Fruit fly (Drosophila melanogaster) whole organism, embryonic: Measurements from ENCODE around the gene CG10445.

ENCODE experiments used
- Abd-B ChIP-seq: fragments of 200-800 bp; sonication (Bioruptor generic); optimal IDR thresholded peaks from 2 replicates; lab custom pipeline; 2018; ENCODE audit warnings: missing biosample characterization, mild to moderate bottlenecking, missing genetic modification characterization, moderate library complexity
- CG10147 ChIP-seq: fragments of 200-800 bp; sonication (Bioruptor generic); optimal IDR thresholded peaks from 2 replicates; lab custom pipeline; 2019; ENCODE audit warnings: missing biosample characterization, mild to moderate bottlenecking, missing genetic modification characterization, moderate library complexity
- CG10321 ChIP-seq: fragments of 200-800 bp; sonication (Bioruptor generic); IDR thresholded peaks from 2 replicates; pipeline ENCODE4 v1.3.6; 2022; ENCODE audit warnings: missing biosample characterization, missing genetic modification characterization
- CG10543 ChIP-seq: fragments of 200-800 bp; sonication (Bioruptor generic); optimal IDR thresholded peaks from 3 replicates; lab custom pipeline; 2017; ENCODE audit warnings: missing biosample characterization, mild to moderate bottlenecking, missing genetic modification characterization, moderate library complexity
- CG11398 ChIP-seq: fragments of 200-800 bp; sonication (Bioruptor generic); optimal IDR thresholded peaks from 2 replicates; lab custom pipeline; 2016; ENCODE audit warnings: missing biosample characterization, missing genetic modification characterization
- CG11723 ChIP-seq: fragments of 200-800 bp; sonication (Bioruptor generic); optimal IDR thresholded peaks from 2 replicates; lab custom pipeline; 2017; ENCODE audit warnings: missing biosample characterization, mild to moderate bottlenecking, missing genetic modification characterization
- CG12071 ChIP-seq: fragments of 200-800 bp; sonication (Bioruptor generic); optimal IDR thresholded peaks from 3 replicates; lab custom pipeline; 2018; ENCODE audit warnings: missing biosample characterization, mild to moderate bottlenecking, missing genetic modification characterization
- CG12769 ChIP-seq: fragments of 200-800 bp; sonication (Bioruptor generic); optimal IDR thresholded peaks from 2 replicates; lab custom pipeline; 2019; ENCODE audit warnings: missing biosample characterization, mild to moderate bottlenecking, missing genetic modification characterization, moderate library complexity
- CG13424 ChIP-seq: fragments of 200-800 bp; sonication (Bioruptor generic); optimal IDR thresholded peaks from 2 replicates; lab custom pipeline; 2019; ENCODE audit warnings: missing biosample characterization, mild to moderate bottlenecking, missing genetic modification characterization, moderate library complexity
- CG13775 ChIP-seq: fragments of 200-800 bp; sonication (Bioruptor generic); optimal IDR thresholded peaks from 3 replicates; lab custom pipeline; 2017; ENCODE audit warnings: missing biosample characterization, mild to moderate bottlenecking, missing genetic modification characterization
- CG30020 ChIP-seq: fragments of 200-800 bp; optimal IDR thresholded peaks from 2 replicates; lab custom pipeline; 2019; ENCODE audit warnings: missing biosample characterization, mild to moderate bottlenecking, missing genetic modification characterization, moderate library complexity
- CG32772 ChIP-seq: fragments of 200-800 bp; sonication (Bioruptor generic); IDR thresholded peaks from 2 replicates; pipeline ENCODE4 v1.3.6; 2022; ENCODE audit warnings: missing biosample characterization, missing genetic modification characterization
- CG33213 ChIP-seq: fragments of 200-800 bp; sonication (Bioruptor generic); optimal IDR thresholded peaks from 3 replicates; lab custom pipeline; 2016; ENCODE audit warnings: missing biosample characterization, missing genetic modification characterization
- CG3726 ChIP-seq: fragments of 200-800 bp; sonication (Bioruptor generic); IDR thresholded peaks from 3 replicates; pipeline ENCODE4, ENCODE4 v1.3.6; 2022; ENCODE audit warnings: missing biosample characterization, missing genetic modification characterization
- CG3847 ChIP-seq: fragments of 200-800 bp; sonication (Bioruptor generic); IDR thresholded peaks from 2 replicates; pipeline ENCODE4 v1.3.6; 2022; ENCODE audit warnings: missing biosample characterization, missing genetic modification characterization
- CG3995 ChIP-seq: fragments of 200-800 bp; sonication (Bioruptor generic); optimal IDR thresholded peaks from 3 replicates; lab custom pipeline; 2016; ENCODE audit warnings: missing biosample characterization, missing genetic modification characterization
- CG6683 ChIP-seq: fragments of 200-800 bp; sonication (Bioruptor generic); optimal IDR thresholded peaks from 2 replicates; lab custom pipeline; 2017; ENCODE audit warnings: missing biosample characterization, mild to moderate bottlenecking, missing genetic modification characterization, missing genetic modification reagents
- CG6854 ChIP-seq: fragments of 200-800 bp; sonication (Bioruptor generic); optimal IDR thresholded peaks from 3 replicates; lab custom pipeline; 2017; ENCODE audit warnings: missing biosample characterization, mild to moderate bottlenecking, missing genetic modification characterization
- CG8290 ChIP-seq, 3 experiments: fragments of 200-800 bp; sonication (Bioruptor generic); optimal IDR thresholded peaks; 2 replicates each; lab custom pipeline; 2016 to 2019; ENCODE audit warnings: missing biosample characterization in 3 of 3, missing genetic modification characterization in 3 of 3, mild to moderate bottlenecking in 2 of 3, moderate library complexity in 1 of 3
- CG8944 ChIP-seq: fragments of 200-800 bp; sonication (Bioruptor generic); optimal IDR thresholded peaks from 3 replicates; lab custom pipeline; 2016; ENCODE audit warnings: missing biosample characterization, missing genetic modification characterization
- CG9727 ChIP-seq: fragments of 200-800 bp; sonication (Bioruptor generic); optimal IDR thresholded peaks from 3 replicates; lab custom pipeline; 2017; ENCODE audit warnings: missing biosample characterization, mild to moderate bottlenecking, missing genetic modification characterization
- CG9932 ChIP-seq: fragments of 200-800 bp; sonication (Bioruptor generic); IDR thresholded peaks from 2 replicates; pipeline ENCODE4 v1.3.6; 2022; ENCODE audit warnings: missing biosample characterization, missing genetic modification characterization
- CoRest ChIP-seq: fragments of 200-800 bp; sonication (Bioruptor generic); optimal IDR thresholded peaks from 3 replicates; lab custom pipeline; 2018; ENCODE audit warnings: missing biosample characterization, mild to moderate bottlenecking, missing genetic modification characterization, moderate library complexity
- Dek ChIP-seq: fragments of 200-800 bp; sonication (Bioruptor generic); optimal IDR thresholded peaks from 3 replicates; lab custom pipeline; 2019; ENCODE audit warnings: missing biosample characterization, mild to moderate bottlenecking, missing genetic modification characterization, moderate library complexity
- Ets97D ChIP-seq: fragments of 200-800 bp; sonication (Bioruptor generic); optimal IDR thresholded peaks from 3 replicates; lab custom pipeline; 2016; ENCODE audit warnings: missing biosample characterization, missing genetic modification characterization
- Fer1 ChIP-seq: fragments of 200-800 bp; sonication (Bioruptor generic); optimal IDR thresholded peaks from 2 replicates; lab custom pipeline; 2017; ENCODE audit warnings: missing biosample characterization, mild to moderate bottlenecking, missing genetic modification characterization
- HmgD ChIP-seq: fragments of 200-800 bp; sonication (Bioruptor generic); optimal IDR thresholded peaks from 3 replicates; lab custom pipeline; 2016; ENCODE audit warnings: missing biosample characterization, missing genetic modification characterization
- MESR4 ChIP-seq: fragments of 200-800 bp; sonication (Bioruptor generic); optimal IDR thresholded peaks from 2 replicates; lab custom pipeline; 2018; ENCODE audit warnings: missing biosample characterization, mild to moderate bottlenecking, missing genetic modification characterization, moderate library complexity
- Myb ChIP-seq: fragments of 200-800 bp; sonication (Bioruptor generic); optimal IDR thresholded peaks from 2 replicates; lab custom pipeline; 2016; ENCODE audit warnings: missing biosample characterization, missing genetic modification characterization
- Neu2 ChIP-seq: fragments of 200-800 bp; sonication (Bioruptor generic); optimal IDR thresholded peaks from 3 replicates; lab custom pipeline; 2016; ENCODE audit warnings: missing biosample characterization, missing genetic modification characterization, borderline replicate concordance
- NfI ChIP-seq: fragments of 200-800 bp; sonication (Bioruptor generic); optimal IDR thresholded peaks from 3 replicates; lab custom pipeline; 2018; ENCODE audit warnings: missing biosample characterization, mild to moderate bottlenecking, missing genetic modification characterization, moderate library complexity
- bab2 ChIP-seq: fragments of 200-800 bp; sonication (Bioruptor generic); optimal IDR thresholded peaks from 2 replicates; lab custom pipeline; 2016; ENCODE audit warnings: missing biosample characterization, missing genetic modification characterization
- bsh ChIP-seq, 2 experiments: fragments of 200-800 bp; sonication (Bioruptor generic); optimal IDR thresholded peaks; 2 replicates each; lab custom pipeline; 2017 to 2018; ENCODE audit warnings: mild to moderate bottlenecking in 2 of 2, missing biosample characterization in 2 of 2, missing genetic modification characterization in 2 of 2, moderate library complexity in 1 of 2
- cg ChIP-seq: fragments of 200-800 bp; sonication (Bioruptor generic); optimal IDR thresholded peaks from 3 replicates; lab custom pipeline; 2019; ENCODE audit warnings: missing biosample characterization, mild to moderate bottlenecking, missing genetic modification characterization, moderate library complexity
- da ChIP-seq: fragments of 200-800 bp; sonication (Bioruptor generic); optimal IDR thresholded peaks from 2 replicates; lab custom pipeline; 2016; ENCODE audit warnings: missing biosample characterization, missing genetic modification characterization
- dan ChIP-seq: fragments of 200-800 bp; sonication (Bioruptor generic); IDR thresholded peaks from 2 replicates; pipeline ENCODE4 v1.3.6; 2022; ENCODE audit warnings: missing biosample characterization, missing genetic modification characterization
- dm ChIP-seq: fragments of 200-800 bp; sonication (Bioruptor generic); optimal IDR thresholded peaks from 3 replicates; lab custom pipeline; 2016; ENCODE audit warnings: missing biosample characterization, missing genetic modification characterization
- fd64A ChIP-seq: fragments of 200-800 bp; sonication (Bioruptor generic); optimal IDR thresholded peaks from 3 replicates; lab custom pipeline; 2018; ENCODE audit warnings: missing biosample characterization, mild to moderate bottlenecking, missing genetic modification characterization
- fu2 ChIP-seq: fragments of 200-800 bp; sonication (Bioruptor generic); optimal IDR thresholded peaks from 2 replicates; lab custom pipeline; 2016; ENCODE audit warnings: missing biosample characterization, missing genetic modification characterization
- gce ChIP-seq: fragments of 200-800 bp; sonication (Bioruptor generic); IDR thresholded peaks from 3 replicates; pipeline ENCODE4 v1.3.6; 2022; ENCODE audit warnings: missing biosample characterization, missing genetic modification characterization
- her ChIP-seq: fragments of 200-800 bp; sonication (Bioruptor generic); optimal IDR thresholded peaks from 2 replicates; lab custom pipeline; 2016; ENCODE audit warnings: missing biosample characterization, missing genetic modification characterization
- nau ChIP-seq: fragments of 200-800 bp; sonication (Bioruptor generic); optimal IDR thresholded peaks from 3 replicates; lab custom pipeline; 2017; ENCODE audit warnings: missing biosample characterization, mild to moderate bottlenecking, missing genetic modification characterization, missing genetic modification reagents
- nerfin-2 ChIP-seq: fragments of 200-800 bp; sonication (Bioruptor generic); IDR thresholded peaks from 2 replicates; pipeline ENCODE4 v1.3.6; 2022; ENCODE audit warnings: missing biosample characterization, missing genetic modification characterization; ENCODE audit not compliant: partially characterized antibody
- nmo ChIP-seq: fragments of 200-800 bp; sonication (Bioruptor generic); optimal IDR thresholded peaks from 2 replicates; lab custom pipeline; 2018; ENCODE audit warnings: missing biosample characterization, mild to moderate bottlenecking, missing genetic modification characterization, moderate library complexity
- pita ChIP-seq: fragments of 200-800 bp; sonication (Bioruptor generic); optimal IDR thresholded peaks from 2 replicates; lab custom pipeline; 2017; ENCODE audit warnings: missing biosample characterization, mild to moderate bottlenecking, missing genetic modification characterization
- pnt ChIP-seq: fragments of 200-800 bp; sonication (Bioruptor generic); optimal IDR thresholded peaks from 3 replicates; lab custom pipeline; 2016; ENCODE audit warnings: missing biosample characterization, missing genetic modification characterization
- ro ChIP-seq: fragments of 200-800 bp; sonication (Bioruptor generic); IDR thresholded peaks from 2 replicates; pipeline ENCODE4 v1.3.6; 2022; ENCODE audit warnings: missing biosample characterization, missing genetic modification characterization
- so ChIP-seq: fragments of 200-800 bp; sonication (Bioruptor generic); IDR thresholded peaks from 3 replicates; pipeline ENCODE4 v1.3.6; 2022; ENCODE audit warnings: missing biosample characterization, missing genetic modification characterization
- sob ChIP-seq: fragments of 200-800 bp; sonication (Bioruptor generic); IDR thresholded peaks from 2 replicates; pipeline ENCODE4 v1.3.6; 2022; ENCODE audit warnings: missing biosample characterization, missing genetic modification characterization
- tgo ChIP-seq: fragments of 200-800 bp; sonication (Bioruptor generic); IDR thresholded peaks from 3 replicates; pipeline ENCODE4 v1.3.6; 2022; ENCODE audit warnings: missing biosample characterization, missing genetic modification characterization
- vvl ChIP-seq: fragments of 200-800 bp; sonication (Bioruptor generic); IDR thresholded peaks from 2 replicates; pipeline ENCODE4 v1.3.6; 2022; ENCODE audit warnings: missing biosample characterization, missing genetic modification characterization

The CG10445 gene

DNA sequence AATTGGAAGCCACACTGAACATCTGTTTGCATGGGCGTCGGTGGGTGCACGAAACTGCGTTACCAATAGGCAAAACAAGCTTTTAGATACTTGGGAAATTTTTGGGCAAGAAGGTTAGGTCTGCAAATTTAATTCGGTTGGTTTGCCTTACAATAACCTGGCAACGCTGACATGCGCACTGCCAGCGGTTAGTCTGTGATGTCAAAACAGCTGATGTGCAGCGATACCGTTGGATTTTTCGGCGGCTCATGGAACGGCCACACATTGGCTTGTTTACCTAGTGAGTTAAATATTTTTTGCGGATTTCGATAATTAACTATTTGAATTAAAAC lies 33.3 kb downstream of the CG10445 start, which contains the start of gene ArgRS-m:
Gene ArgRS-m, plus strand, starts transcription at position 187 of the 332 bp plus-strand sequence.
- TF ChIP-seq gce (GFP tag; lab: Robert Waterston, UW) (no peak), Dek (no peak), da (no peak), vvl (GFP tag; lab: Robert Waterston, UW) (peak; percentile 53; the same call in 1 of the 2 replicates), CG13424 (peak; percentile 37), CG13775 (peak; percentile 62), CG9727 (peak; percentile 46), CG8944 (GFP tag; lab: Kevin White, UChicago) (peak; percentile 45), MESR4 (GFP tag; lab: Kevin White, UChicago) (peak; percentile 11), pita (GFP tag; lab: Kevin White, UChicago) (no peak), nau (no peak), nerfin-2 (GFP tag; lab: Robert Waterston, UW) (no peak), fu2 (GFP tag; lab: Kevin White, UChicago) (peak; percentile 74), Neu2 (GFP tag; lab: Kevin White, UChicago) (no peak), HmgD (no peak), CG3847 (GFP tag; lab: Robert Waterston, UW) (peak; percentile 62; the same call in 1 of the 2 replicates), dm (GFP tag; lab: Kevin White, UChicago) (peak; percentile 60), CG10543 (peak; percentile 59), CG33213 (GFP tag; lab: Kevin White, UChicago) (peak; percentile 35), dan (GFP tag; lab: Robert Waterston, UW) (no peak), bsh (GFP tag; optimal IDR thresholded peaks at IDR 0.05; lab: Kevin White, UChicago) (peak in 1 of 2 experiments; percentile 13), Ets97D (GFP tag; lab: Kevin White, UChicago) (peak; percentile 63), CG6854 (GFP tag; lab: Kevin White, UChicago) (peak; percentile 32), CG11723 (GFP tag; lab: Kevin White, UChicago) (peak; percentile 16), nmo (GFP tag; lab: Kevin White, UChicago) (peak; percentile 69), cg (GFP tag; lab: Kevin White, UChicago) (no peak), pnt (no peak), Fer1 (GFP tag; lab: Kevin White, UChicago) (peak; percentile 76), CG3726 (GFP tag; lab: Robert Waterston, UW) (no peak), tgo (GFP tag; lab: Robert Waterston, UW) (no peak), CG32772 (GFP tag; lab: Robert Waterston, UW) (no peak), ro (GFP tag; lab: Robert Waterston, UW) (no peak), CG30020 (peak; percentile 8), Myb (peak; percentile 60), fd64A (no peak), bab2 (GFP tag; lab: Kevin White, UChicago) (peak; percentile 55), sob (GFP tag; lab: Robert Waterston, UW) (no peak), CG12769 (tag; lab: Kevin White, UChicago) (peak; percentile 78), Abd-B (GFP tag; lab: Kevin White, UChicago) (peak; percentile 17), her (GFP tag; lab: Kevin White, UChicago) (peak; percentile 56), CG9932 (peak; percentile 84), CG3995 (peak; percentile 12), CG10321 (GFP tag; lab: Robert Waterston, UW) (no peak), CG10147 (GFP tag; lab: Kevin White, UChicago) (peak; percentile 30), CG8290 (GFP tag; optimal IDR thresholded peaks at IDR 0.05; lab: Kevin White, UChicago) (no peak), CG8290 (tag; optimal IDR thresholded peaks at IDR 0.05; lab: Kevin White, UChicago) (peak in 1 of 2 experiments; percentile 74), CG12071 (GFP tag; lab: Kevin White, UChicago) (no peak), so (GFP tag; lab: Robert Waterston, UW) (no peak), NfI (GFP tag; lab: Kevin White, UChicago) (peak; percentile 58), CG6683 (GFP tag; lab: Kevin White, UChicago) (peak; percentile 5), CG11398 (GFP tag; lab: Kevin White, UChicago) (peak; percentile 5), CoRest (tag; lab: Kevin White, UChicago) (peak; percentile 48)
